Worm (Caenorhabditis elegans) whole organism, L3 larva: Measurements from ENCODE around the gene pfd-4.

ENCODE experiments used
- elt-2 ChIP-seq: sonication (generic microtip); optimal IDR thresholded peaks from 2 replicates; lab custom pipeline; 2016; ENCODE audit warnings: missing genetic modification reagents, mild to moderate bottlenecking, missing genetic modification characterization, missing compliant biosample characterization
- pqm-1 ChIP-seq: fragments of 150-350 bp; optimal IDR thresholded peaks from 2 replicates; lab custom pipeline; 2017; ENCODE audit warnings: missing biosample characterization, missing genetic modification characterization, inconsistent platforms
- snpc-4 ChIP-seq: fragments of 150-350 bp; optimal IDR thresholded peaks from 2 replicates; lab custom pipeline; 2014; ENCODE audit warnings: missing biosample characterization, missing genetic modification characterization

- TF ChIP-seq pqm-1 (tag; lab: Kevin White, UChicago) (no peak), snpc-4 (tag; lab: Kevin White, UChicago) (no peak), elt-2 (no peak)
Measured at ce11 chrIV:11273151-11273550, 41.9 kb upstream of the pfd-4 start, which contains the start of gene gtl-2.
